Worm (Caenorhabditis elegans) whole organism, young adult: ENCODE results near the gene let-721.

Experiments used
- snpc-4 ChIP-seq, 5 experiments: fragments of 150-350 bp in 1 of 5; sonication (generic microtip) in 4 of 5; optimal IDR thresholded peaks; 2 replicates each; lab custom pipeline; 2014 to 2018; ENCODE audit warnings: missing genetic modification characterization in 5 of 5, missing biosample characterization in 3 of 5, antibody characterized with exemption in 2 of 5, mild to moderate bottlenecking in 2 of 5, missing compliant biosample characterization in 2 of 5, missing genotype in 2 of 5, moderate library complexity in 2 of 5, missing genetic modification reagents in 1 of 5
- unc-62 ChIP-seq: fragments of 150-350 bp; optimal IDR thresholded peaks from 2 replicates; lab custom pipeline; 2014; ENCODE audit warnings: missing biosample characterization, missing genetic modification reagents, missing genetic modification characterization

DNA sequence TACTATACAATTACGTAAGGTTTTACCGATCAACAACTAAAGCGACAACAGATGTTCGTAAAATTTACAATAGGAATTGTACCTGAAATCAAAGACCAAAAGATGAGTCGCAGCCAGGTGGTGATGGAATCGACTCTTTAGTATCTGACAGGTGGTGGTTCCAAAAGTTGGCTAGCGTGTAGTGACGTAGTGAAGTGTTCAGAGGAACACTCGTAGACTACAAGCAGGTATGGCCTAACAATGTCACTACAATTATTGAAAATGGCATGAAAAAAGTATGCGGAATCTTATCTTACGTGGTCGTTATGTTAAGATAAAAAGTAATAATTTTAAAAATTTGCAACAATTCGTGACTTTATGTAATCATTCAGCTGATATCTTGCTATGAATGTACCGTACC is 25.2 kb downstream of the let-721 start:
- TF ChIP-seq unc-62, result no peak
- no peak for TF ChIP-seq snpc-4 (GFP tag; optimal IDR thresholded peaks at IDR 0.05; lab: Kevin White, UChicago)
- TF ChIP-seq snpc-4 (tag; optimal IDR thresholded peaks at IDR 0.05; lab: Kevin White, UChicago), result no peak
